Fruit fly (Drosophila melanogaster) whole organism, embryonic: ENCODE results near the gene Tsp97E.

Experiments
- B-H1 ChIP-seq: fragments of 200-800 bp; sonication (Bioruptor generic); IDR thresholded peaks from 3 replicates; pipeline ENCODE4 v1.3.6; 2022; ENCODE audit warnings: missing biosample characterization, missing genetic modification characterization
- CG10147 ChIP-seq: fragments of 200-800 bp; sonication (Bioruptor generic); optimal IDR thresholded peaks from 2 replicates; lab custom pipeline; 2019; ENCODE audit warnings: missing biosample characterization, mild to moderate bottlenecking, missing genetic modification characterization, moderate library complexity
- CG10431 ChIP-seq: fragments of 200-800 bp; sonication (Bioruptor generic); optimal IDR thresholded peaks from 3 replicates; lab custom pipeline; 2018; ENCODE audit warnings: missing biosample characterization, mild to moderate bottlenecking, missing genetic modification characterization
- CG12155 ChIP-seq: fragments of 200-800 bp; sonication (Bioruptor generic); optimal IDR thresholded peaks from 3 replicates; lab custom pipeline; 2016; ENCODE audit warnings: missing biosample characterization, missing genetic modification characterization
- CG1233 ChIP-seq: fragments of 200-800 bp; sonication (Bioruptor generic); optimal IDR thresholded peaks from 4 replicates; lab custom pipeline; 2018; ENCODE audit warnings: missing biosample characterization, mild to moderate bottlenecking, missing genetic modification characterization
- CG13123 ChIP-seq: fragments of 200-800 bp; sonication (Bioruptor generic); optimal IDR thresholded peaks from 2 replicates; lab custom pipeline; 2016; ENCODE audit warnings: missing biosample characterization, missing genetic modification characterization
- CG14014 ChIP-seq: fragments of 200-800 bp; sonication (Bioruptor generic); IDR thresholded peaks from 2 replicates; pipeline ENCODE4 v1.3.6; 2022; ENCODE audit warnings: missing biosample characterization, missing genetic modification characterization
- CG14441 ChIP-seq: fragments of 200-800 bp; sonication (Bioruptor generic); IDR thresholded peaks from 2 replicates; pipeline ENCODE4 v1.3.6; 2022; ENCODE audit warnings: missing biosample characterization, missing genetic modification characterization
- CG14667 ChIP-seq: fragments of 200-800 bp; sonication (Bioruptor generic); IDR thresholded peaks from 2 replicates; pipeline ENCODE4 v1.3.6; 2022; ENCODE audit warnings: missing biosample characterization, missing genetic modification characterization
- CG15601 ChIP-seq: fragments of 200-800 bp; sonication (Bioruptor generic); optimal IDR thresholded peaks from 3 replicates; lab custom pipeline; 2019; ENCODE audit warnings: missing biosample characterization, mild to moderate bottlenecking, missing genetic modification characterization, moderate library complexity
- CG17568 ChIP-seq: fragments of 200-800 bp; sonication (Bioruptor generic); optimal IDR thresholded peaks from 2 replicates; lab custom pipeline; 2018; ENCODE audit warnings: missing biosample characterization, mild to moderate bottlenecking, missing genetic modification characterization, moderate library complexity
- CG18599 ChIP-seq: fragments of 200-800 bp; sonication (Bioruptor generic); optimal IDR thresholded peaks from 3 replicates; lab custom pipeline; 2017; ENCODE audit warnings: missing biosample characterization, missing genetic modification characterization, mild to moderate bottlenecking, moderate library complexity, missing genetic modification reagents
- CG18764 ChIP-seq: fragments of 200-800 bp; sonication (Bioruptor generic); optimal IDR thresholded peaks from 3 replicates; lab custom pipeline; 2016; ENCODE audit warnings: missing biosample characterization, missing genetic modification characterization
- CG3163 ChIP-seq: fragments of 200-800 bp; sonication (Bioruptor generic); optimal IDR thresholded peaks from 3 replicates; lab custom pipeline; 2016; ENCODE audit warnings: missing biosample characterization, missing genetic modification characterization
- CG32767 ChIP-seq: fragments of 200-800 bp; sonication (Bioruptor generic); IDR thresholded peaks from 2 replicates; pipeline ENCODE4 v1.3.6; 2022; ENCODE audit warnings: missing biosample characterization, missing genetic modification characterization
- CG34376 ChIP-seq: fragments of 200-800 bp; sonication (Bioruptor generic); optimal IDR thresholded peaks from 2 replicates; lab custom pipeline; 2018; ENCODE audit warnings: missing biosample characterization, mild to moderate bottlenecking, missing genetic modification characterization
- CG8478 ChIP-seq: fragments of >200 bp; optimal IDR thresholded peaks from 2 replicates; lab custom pipeline; 2018
- Deaf1 ChIP-seq: fragments of 200-800 bp; optimal IDR thresholded peaks from 3 replicates; lab custom pipeline; 2019; ENCODE audit warnings: missing biosample characterization, mild to moderate bottlenecking, missing genetic modification characterization, moderate library complexity
- Dek ChIP-seq: fragments of 200-800 bp; sonication (Bioruptor generic); optimal IDR thresholded peaks from 3 replicates; lab custom pipeline; 2019; ENCODE audit warnings: missing biosample characterization, mild to moderate bottlenecking, missing genetic modification characterization, moderate library complexity
- Dip3 ChIP-seq: fragments of 200-800 bp; sonication (Bioruptor generic); optimal IDR thresholded peaks from 3 replicates; lab custom pipeline; 2016; ENCODE audit warnings: missing biosample characterization, missing genetic modification characterization
- Doc3 ChIP-seq: fragments of 200-800 bp; sonication (Bioruptor generic); IDR thresholded peaks from 3 replicates; pipeline ENCODE4 v1.3.6; 2022; ENCODE audit warnings: missing biosample characterization, missing genetic modification characterization; ENCODE audit not compliant: partially characterized antibody
- Ets97D ChIP-seq: fragments of 200-800 bp; sonication (Bioruptor generic); optimal IDR thresholded peaks from 3 replicates; lab custom pipeline; 2016; ENCODE audit warnings: missing biosample characterization, missing genetic modification characterization
- Hey ChIP-seq: fragments of 200-800 bp; sonication (Bioruptor generic); optimal IDR thresholded peaks from 3 replicates; lab custom pipeline; 2018; ENCODE audit warnings: missing biosample characterization, mild to moderate bottlenecking, missing genetic modification characterization
- Hr78 ChIP-seq, 2 experiments: fragments of 200-800 bp in 1 of 2; fragments of >200 bp in 1 of 2; sonication (Bioruptor generic) in 1 of 2; optimal IDR thresholded peaks; 2 replicates each; lab custom pipeline; 2017 to 2019; ENCODE audit warnings: missing biosample characterization in 2 of 2, missing genetic modification characterization in 2 of 2, mild to moderate bottlenecking in 1 of 2, moderate library complexity in 1 of 2
- Kr ChIP-seq: fragments of 200-800 bp; sonication (Bioruptor generic); optimal IDR thresholded peaks from 2 replicates; lab custom pipeline; 2017; ENCODE audit warnings: missing biosample characterization, mild to moderate bottlenecking, missing genetic modification characterization
- NC2β ChIP-seq: fragments of 200-800 bp; sonication (Bioruptor generic); optimal IDR thresholded peaks from 2 replicates; lab custom pipeline; 2016; ENCODE audit warnings: missing biosample characterization, missing genetic modification characterization
- NfI ChIP-seq: fragments of 200-800 bp; sonication (Bioruptor generic); optimal IDR thresholded peaks from 3 replicates; lab custom pipeline; 2018; ENCODE audit warnings: missing biosample characterization, mild to moderate bottlenecking, missing genetic modification characterization, moderate library complexity
- Oli ChIP-seq: fragments of 200-800 bp; sonication (Bioruptor generic); optimal IDR thresholded peaks from 2 replicates; lab custom pipeline; 2018; ENCODE audit warnings: missing biosample characterization, mild to moderate bottlenecking, missing genetic modification characterization, moderate library complexity
- Usf ChIP-seq: fragments of 200-800 bp; sonication (Bioruptor generic); optimal IDR thresholded peaks from 2 replicates; lab custom pipeline; 2017; ENCODE audit warnings: missing genotype, missing biosample characterization, missing genetic modification characterization
- amos ChIP-seq: fragments of 200-800 bp; sonication (Bioruptor generic); IDR thresholded peaks from 2 replicates; pipeline ENCODE4 v1.3.6; 2022; ENCODE audit warnings: missing biosample characterization, missing genetic modification characterization; ENCODE audit not compliant: partially characterized antibody
- aop ChIP-seq: fragments of 200-800 bp; sonication (Bioruptor generic); IDR thresholded peaks from 2 replicates; pipeline ENCODE4 v1.3.6; 2022; ENCODE audit warnings: missing biosample characterization, missing genetic modification characterization
- ap ChIP-seq: fragments of 200-800 bp; sonication (Bioruptor generic); IDR thresholded peaks from 2 replicates; pipeline ENCODE4 v1.3.6; 2022; ENCODE audit warnings: missing biosample characterization, missing genetic modification characterization
- bab2 ChIP-seq: fragments of 200-800 bp; sonication (Bioruptor generic); optimal IDR thresholded peaks from 2 replicates; lab custom pipeline; 2016; ENCODE audit warnings: missing biosample characterization, missing genetic modification characterization
- btn ChIP-seq: fragments of 200-800 bp; sonication (Bioruptor generic); optimal IDR thresholded peaks from 2 replicates; lab custom pipeline; 2016; ENCODE audit warnings: missing biosample characterization, missing genetic modification characterization
- caup ChIP-seq: fragments of 200-800 bp; sonication (Bioruptor generic); optimal IDR thresholded peaks from 3 replicates; lab custom pipeline; 2017; ENCODE audit warnings: missing biosample characterization, mild to moderate bottlenecking, missing genetic modification characterization, moderate library complexity; ENCODE audit not compliant: severe bottlenecking
- cwo ChIP-seq: fragments of 200-800 bp; sonication (Bioruptor generic); optimal IDR thresholded peaks from 3 replicates; lab custom pipeline; 2017; ENCODE audit warnings: missing biosample characterization, missing genetic modification characterization, mild to moderate bottlenecking, moderate library complexity, missing genetic modification reagents
- dmrt11E ChIP-seq: fragments of 200-800 bp; sonication (Bioruptor generic); optimal IDR thresholded peaks from 3 replicates; lab custom pipeline; 2018; ENCODE audit warnings: missing biosample characterization, mild to moderate bottlenecking, missing genetic modification characterization, moderate library complexity
- hbn ChIP-seq: fragments of 200-800 bp; sonication (Bioruptor generic); IDR thresholded peaks from 2 replicates; pipeline ENCODE4 v1.3.6; 2022; ENCODE audit warnings: missing biosample characterization, missing genetic modification characterization; ENCODE audit not compliant: partially characterized antibody
- nerfin-1 ChIP-seq: fragments of 200-800 bp; sonication (Bioruptor generic); optimal IDR thresholded peaks from 3 replicates; lab custom pipeline; 2019; ENCODE audit warnings: missing biosample characterization, mild to moderate bottlenecking, missing genetic modification characterization, moderate library complexity
- otp ChIP-seq: fragments of 200-800 bp; sonication (Bioruptor generic); IDR thresholded peaks from 3 replicates; pipeline ENCODE4, ENCODE4 v1.3.6; 2022; ENCODE audit warnings: missing biosample characterization, missing genetic modification characterization
- psq ChIP-seq: fragments of 200-800 bp; sonication (Bioruptor generic); optimal IDR thresholded peaks from 2 replicates; lab custom pipeline; 2017; ENCODE audit warnings: missing biosample characterization, missing genetic modification characterization
- ranshi ChIP-seq: fragments of 200-800 bp; sonication (Bioruptor generic); IDR thresholded peaks from 2 replicates; pipeline ENCODE4 v1.3.6; 2022; ENCODE audit warnings: missing biosample characterization, missing genetic modification characterization
- salm ChIP-seq: fragments of 200-800 bp; sonication (Bioruptor generic); optimal IDR thresholded peaks from 2 replicates; lab custom pipeline; 2018; ENCODE audit warnings: missing biosample characterization, mild to moderate bottlenecking, missing genetic modification characterization
- scrt ChIP-seq: fragments of 200-800 bp; sonication (Bioruptor generic); optimal IDR thresholded peaks from 2 replicates; lab custom pipeline; 2018; ENCODE audit warnings: missing biosample characterization, mild to moderate bottlenecking, missing genetic modification characterization, moderate library complexity
- shn ChIP-seq: fragments of 200-800 bp; sonication (Bioruptor generic); optimal IDR thresholded peaks from 3 replicates; lab custom pipeline; 2016; ENCODE audit warnings: missing biosample characterization, missing genetic modification characterization
- so ChIP-seq: fragments of 200-800 bp; sonication (Bioruptor generic); IDR thresholded peaks from 3 replicates; pipeline ENCODE4 v1.3.6; 2022; ENCODE audit warnings: missing biosample characterization, missing genetic modification characterization
- sug ChIP-seq: fragments of 200-800 bp; optimal IDR thresholded peaks from 2 replicates; lab custom pipeline; 2019; ENCODE audit warnings: missing biosample characterization, mild to moderate bottlenecking, missing genetic modification characterization, moderate library complexity
- tin ChIP-seq: fragments of 200-800 bp; sonication (Bioruptor generic); optimal IDR thresholded peaks from 3 replicates; lab custom pipeline; 2016; ENCODE audit warnings: missing biosample characterization, missing genetic modification characterization
- tio ChIP-seq: fragments of 200-800 bp; sonication (Bioruptor generic); optimal IDR thresholded peaks from 2 replicates; lab custom pipeline; 2017; ENCODE audit warnings: missing biosample characterization, missing genetic modification characterization, inconsistent platforms
- yki ChIP-seq: fragments of >200 bp; optimal IDR thresholded peaks from 3 replicates; lab custom pipeline; 2018
- zfh2 ChIP-seq: fragments of 200-800 bp; sonication (Bioruptor generic); optimal IDR thresholded peaks from 2 replicates; lab custom pipeline; 2016; ENCODE audit warnings: missing biosample characterization, missing genetic modification characterization

Tsp97E gene

DNA sequence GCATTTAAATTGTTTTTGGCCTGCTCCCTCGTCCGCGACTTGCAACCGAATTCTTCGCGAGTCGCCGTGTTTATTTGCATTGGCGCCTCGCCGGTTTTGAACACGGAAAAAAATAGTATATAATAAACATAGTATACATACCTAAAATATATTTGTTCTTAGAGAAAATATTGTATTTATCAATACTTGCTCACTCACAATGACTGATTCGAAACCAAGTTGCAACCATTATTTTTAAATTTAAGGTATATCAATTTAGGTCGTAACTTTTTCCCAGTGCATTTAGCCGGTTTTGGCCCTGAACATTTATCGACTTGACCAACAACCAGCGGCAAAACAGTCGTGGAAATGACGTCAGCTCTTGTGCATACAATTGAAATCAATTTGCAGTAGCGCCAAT is 36.2 kb downstream of the Tsp97E start (continued):
- TF ChIP-seq sug (tag; lab: Kevin White, UChicago) (peak; percentile 7), B-H1 (peak; percentile 37; the same call in 1 of the 3 replicates), ranshi (GFP tag; lab: Robert Waterston, UW) (peak; percentile 18; the same call in 1 of the 2 replicates), otp (GFP tag; lab: Robert Waterston, UW) (no peak), CG14667 (GFP tag; lab: Robert Waterston, UW) (no peak), tin (GFP tag; lab: Kevin White, UChicago) (no peak), scrt (GFP tag; lab: Kevin White, UChicago) (no peak), Ets97D (GFP tag; lab: Kevin White, UChicago) (no peak), cwo (GFP tag; lab: Kevin White, UChicago) (no peak), btn (no peak), hbn (GFP tag; lab: Robert Waterston, UW) (no peak), nerfin-1 (tag; lab: Kevin White, UChicago) (peak; percentile 19), tio (peak; percentile 44), caup (GFP tag; lab: Kevin White, UChicago) (peak; percentile 19), CG32767 (peak; percentile 55; the same call in 1 of the 2 replicates), aop (GFP tag; lab: Robert Waterston, UW) (no peak), dmrt11E (peak; percentile 16), CG8478 (no peak), CG18764 (GFP tag; lab: Kevin White, UChicago) (no peak), so (GFP tag; lab: Robert Waterston, UW) (no peak), CG18599 (GFP tag; lab: Kevin White, UChicago) (peak; percentile 2), Dek (tag; lab: Kevin White, UChicago) (peak; percentile 28), NC2β (GFP tag; lab: Kevin White, UChicago) (no peak), Hr78 (GFP tag; optimal IDR thresholded peaks at IDR 0.05; lab: Kevin White, UChicago) (peak in 1 of 2 experiments; percentile 18), CG14441 (GFP tag; lab: Robert Waterston, UW) (peak; percentile 43), CG14014 (no peak), amos (no peak), bab2 (GFP tag; lab: Kevin White, UChicago) (no peak), psq (GFP tag; lab: Kevin White, UChicago) (no peak), Dip3 (no peak), Deaf1 (tag; lab: Kevin White, UChicago) (no peak), CG10147 (peak; percentile 49), shn (GFP tag; lab: Kevin White, UChicago) (no peak), Usf (GFP tag; lab: Kevin White, UChicago) (no peak), CG15601 (tag; lab: Kevin White, UChicago) (peak; percentile 34), CG13123 (peak; percentile 27), Kr (GFP tag; lab: Kevin White, UChicago) (no peak), salm (tag; lab: Kevin White, UChicago) (peak; percentile 50), yki (lab: Kevin White, UChicago) (no peak), Hey (no peak), CG10431 (GFP tag; lab: Kevin White, UChicago) (no peak), zfh2 (GFP tag; lab: Kevin White, UChicago) (no peak), CG1233 (peak; percentile 13), ap (GFP tag; lab: Robert Waterston, UW) (peak; percentile 22; the same call in 1 of the 2 replicates), Doc3 (GFP tag; lab: Robert Waterston, UW) (no peak), CG17568 (GFP tag; lab: Kevin White, UChicago) (peak; percentile 37), CG3163 (GFP tag; lab: Kevin White, UChicago) (no peak), NfI (GFP tag; lab: Kevin White, UChicago) (peak; percentile 47), CG34376 (GFP tag; lab: Kevin White, UChicago) (no peak), CG12155 (GFP tag; lab: Kevin White, UChicago) (no peak), Oli (tag; lab: Kevin White, UChicago) (peak; percentile 80)
